Comparison of ENCODE assay signal across 1 fruit fly cellular context in the genomic region with DNA sequence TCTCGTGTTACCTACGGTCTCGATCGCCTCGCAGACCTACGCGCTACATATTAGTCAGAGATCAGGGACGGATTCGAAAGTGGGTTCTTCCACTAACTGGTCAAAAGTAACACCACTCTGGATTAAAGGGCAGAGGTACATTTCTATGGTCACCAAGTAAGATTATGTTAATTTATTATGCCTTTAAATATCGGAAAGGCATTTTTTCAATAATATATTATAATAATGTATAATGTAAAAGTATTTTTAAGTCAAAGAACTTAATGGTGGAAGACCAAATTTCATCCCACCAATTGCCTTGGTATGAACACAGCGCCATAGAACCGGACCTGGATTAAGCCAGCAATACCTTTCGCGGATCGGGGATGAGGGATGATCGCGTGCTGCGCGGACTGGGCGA.
A peak's percentile ranks its signal among the peaks of the same experiment; 100 is the strongest.
TF ChIP-seq lines count a peak whose summit lies in the region.

No protein-coding gene starts in this region.

TF ChIP-seq in whole organism, embryonic, 481 proteins besides CTCF, POLR2A, EP300 and RAD21 (continued from another document):
- TF ChIP-seq CG3726 (GFP tag; IDR thresholded peaks at IDR 0.05; lab: Robert Waterston, UW) (no peak), Scr (GFP tag; IDR thresholded peaks at IDR 0.05; lab: Robert Waterston, UW; ENCODE audit: partially characterized antibody) (no peak), sisA (GFP tag; IDR thresholded peaks at IDR 0.05; lab: Robert Waterston, UW) (0 out of 2 replicates have a peak, but pooled peaks have one; percentile 27), nom (GFP tag; optimal IDR thresholded peaks at IDR 0.05; lab: Kevin White, UChicago) (peak; percentile 64), CG9817 (tag; optimal IDR thresholded peaks at IDR 0.05; lab: Kevin White, UChicago) (no peak), ewg (GFP tag; optimal IDR thresholded peaks at IDR 0.05; lab: Kevin White, UChicago) (no peak), dmrt11E (tag; optimal IDR thresholded peaks at IDR 0.05; lab: Kevin White, UChicago) (peak; percentile 13), CHES-1-like (GFP tag; optimal IDR thresholded peaks at IDR 0.05; lab: Kevin White, UChicago) (no peak), CG7839 (tag; optimal IDR thresholded peaks at IDR 0.05; lab: Kevin White, UChicago) (peak; percentile 42), D19A (tag; optimal IDR thresholded peaks at IDR 0.05; lab: Kevin White, UChicago) (peak; percentile 44)
